Worm (Caenorhabditis elegans) whole organism, L1 larva: ENCODE measurements around the gene EGAP4.1.

Source experiments
- C04F5.9 ChIP-seq: sonication (generic microtip); optimal IDR thresholded peaks from 2 replicates; lab custom pipeline; 2016; ENCODE audit warnings: missing genetic modification characterization, missing compliant biosample characterization
- aly-2 ChIP-seq: fragments of 150-350 bp; optimal IDR thresholded peaks from 2 replicates; lab custom pipeline; 2014; ENCODE audit warnings: missing biosample characterization, missing genetic modification characterization
- blmp-1 ChIP-seq: fragments of 150-350 bp; optimal IDR thresholded peaks from 2 replicates; lab custom pipeline; 2014; ENCODE audit warnings: missing biosample characterization, missing genetic modification characterization
- ceh-82 ChIP-seq, 3 experiments: fragments of 150-350 bp in 1 of 3; sonication (generic microtip) in 2 of 3; optimal IDR thresholded peaks; 2 replicates each; lab custom pipeline; 2014 to 2017; ENCODE audit warnings: missing biosample characterization in 3 of 3, missing genetic modification characterization in 3 of 3
- efl-3 ChIP-seq: fragments of 200-800 bp; sonication (Bioruptor generic); optimal IDR thresholded peaks from 2 replicates; lab custom pipeline; 2018; ENCODE audit warnings: mild to moderate bottlenecking, missing genetic modification characterization, missing compliant biosample characterization
- egl-13 ChIP-seq: sonication (generic microtip); optimal IDR thresholded peaks from 2 replicates; lab custom pipeline; 2016; ENCODE audit warnings: missing genotype, missing genetic modification reagents, missing genetic modification characterization, missing compliant biosample characterization
- elt-2 ChIP-seq: sonication (generic microtip); optimal IDR thresholded peaks from 2 replicates; lab custom pipeline; 2016; ENCODE audit warnings: missing genetic modification characterization, mild to moderate bottlenecking, inconsistent platforms, missing compliant biosample characterization, missing genetic modification reagents
- fos-1 ChIP-seq: fragments of 150-350 bp; optimal IDR thresholded peaks from 2 replicates; lab custom pipeline; 2014; ENCODE audit warnings: missing biosample characterization, missing genetic modification characterization
- hpl-2 ChIP-seq: fragments of 150-350 bp; optimal IDR thresholded peaks from 2 replicates; lab custom pipeline; 2014; ENCODE audit warnings: missing biosample characterization, missing genetic modification reagents, missing genetic modification characterization
- lin-14 ChIP-seq: fragments of 200-800 bp; sonication (Bioruptor generic); optimal IDR thresholded peaks from 2 replicates; lab custom pipeline; 2018; ENCODE audit warnings: mild to moderate bottlenecking, missing genetic modification characterization, moderate library complexity, missing compliant biosample characterization
- lin-15B ChIP-seq: fragments of 150-350 bp; sonication (generic microtip); optimal IDR thresholded peaks from 3 replicates; lab custom pipeline; 2014; ENCODE audit warnings: missing biosample characterization, missing genetic modification characterization
- lir-3 ChIP-seq: sonication (generic microtip); optimal IDR thresholded peaks from 2 replicates; lab custom pipeline; 2016; ENCODE audit warnings: mild to moderate bottlenecking, missing genetic modification characterization, moderate library complexity, missing compliant biosample characterization; ENCODE audit not compliant: poor library complexity
- lsy-2 ChIP-seq, 2 experiments: fragments of 150-350 bp; optimal IDR thresholded peaks; 2 replicates each; lab custom pipeline; 2014; ENCODE audit warnings: missing biosample characterization in 2 of 2, missing genetic modification characterization in 2 of 2
- nhr-11 ChIP-seq: fragments of 150-350 bp; optimal IDR thresholded peaks from 2 replicates; lab custom pipeline; 2014; ENCODE audit warnings: missing biosample characterization, missing genetic modification characterization
- nhr-19 ChIP-seq: fragments of 200-800 bp; sonication (Bioruptor generic); conservative IDR thresholded peaks from 2 replicates; pipeline ENCODE4 v1.3.6; 2022; ENCODE audit warnings: missing genetic modification characterization, missing compliant biosample characterization
- nhr-28 ChIP-seq: fragments of 150-350 bp; optimal IDR thresholded peaks from 2 replicates; lab custom pipeline; 2014; ENCODE audit warnings: missing biosample characterization, missing genetic modification characterization
- nhr-71 ChIP-seq: sonication (generic microtip); optimal IDR thresholded peaks from 2 replicates; lab custom pipeline; 2016; ENCODE audit warnings: mild to moderate bottlenecking, missing genetic modification characterization, moderate library complexity, missing compliant biosample characterization
- nhr-85 ChIP-seq: sonication (generic microtip); peaks from one replicate; lab custom pipeline; 2016; ENCODE audit warnings: missing genetic modification characterization, inconsistent platforms, missing compliant biosample characterization
- skn-1 ChIP-seq: fragments of 150-350 bp; optimal IDR thresholded peaks from 2 replicates; lab custom pipeline; 2014; ENCODE audit warnings: missing biosample characterization, missing genetic modification characterization
- tbx-2 ChIP-seq: sonication (generic microtip); optimal IDR thresholded peaks from 2 replicates; lab custom pipeline; 2016; ENCODE audit warnings: missing genetic modification characterization, missing compliant biosample characterization
- tlp-1 ChIP-seq: fragments of 150-350 bp; optimal IDR thresholded peaks from 2 replicates; lab custom pipeline; 2014; ENCODE audit warnings: missing biosample characterization, missing genetic modification characterization
- unc-30 ChIP-seq: sonication (generic microtip); optimal IDR thresholded peaks from 2 replicates; lab custom pipeline; 2017; ENCODE audit warnings: missing biosample characterization, missing genetic modification characterization
- unc-86 ChIP-seq: sonication (generic microtip); optimal IDR thresholded peaks from 2 replicates; lab custom pipeline; 2016; ENCODE audit warnings: missing genetic modification characterization, missing compliant biosample characterization
- zag-1 ChIP-seq: fragments of 150-350 bp; optimal IDR thresholded peaks from 2 replicates; lab custom pipeline; 2014; ENCODE audit warnings: missing biosample characterization, missing genetic modification characterization

The EGAP4.1 gene

ce11 chrX:8677873-8678272 is 49.3 kb downstream of the EGAP4.1 start:
- TF ChIP-seq blmp-1 (tag; lab: Kevin White, UChicago) = peak; percentile 7
- TF ChIP-seq nhr-85 (tag; lab: Kevin White, UChicago) = peak; percentile 8
- TF ChIP-seq lin-15B (tag; lab: Kevin White, UChicago) = no peak
- peak; percentile 28 for TF ChIP-seq lin-14
- no peak for TF ChIP-seq unc-86

ce11 chrX:8677320-8677719 is 49.9 kb downstream of the EGAP4.1 start:
- no peak for TF ChIP-seq elt-2 (tag; lab: Kevin White, UChicago)
- TF ChIP-seq skn-1 (tag; lab: Kevin White, UChicago) = no peak
- TF ChIP-seq nhr-85 (tag; lab: Kevin White, UChicago) = no peak
- TF ChIP-seq efl-3 (GFP tag; lab: Kevin White, UChicago) = no peak
- TF ChIP-seq nhr-28 (tag; lab: Kevin White, UChicago) = no peak
- no peak for TF ChIP-seq nhr-19 (GFP tag; lab: Robert Waterston, UW)
- no peak for TF ChIP-seq egl-13 (tag; lab: Kevin White, UChicago)
- TF ChIP-seq ceh-82 (tag; optimal IDR thresholded peaks at IDR 0.05; lab: Kevin White, UChicago) = no peak
- no peak for TF ChIP-seq hpl-2 (GFP tag; lab: Kevin White, UChicago)
- no peak for TF ChIP-seq unc-30 (tag; lab: Kevin White, UChicago)
- no peak for TF ChIP-seq tlp-1
- no peak for TF ChIP-seq C04F5.9 (tag; lab: Kevin White, UChicago)
- no peak for TF ChIP-seq zag-1 (tag; lab: Kevin White, UChicago)
- no peak for TF ChIP-seq lsy-2 (tag; optimal IDR thresholded peaks at IDR 0.05; lab: Kevin White, UChicago)
- no peak for TF ChIP-seq lir-3 (tag; lab: Kevin White, UChicago)
- TF ChIP-seq nhr-71 = no peak
- TF ChIP-seq aly-2 (tag; lab: Kevin White, UChicago) = no peak
- no peak for TF ChIP-seq fos-1 (tag; lab: Kevin White, UChicago)
- TF ChIP-seq tbx-2 (tag; lab: Kevin White, UChicago) = no peak
- no peak for TF ChIP-seq nhr-11 (tag; lab: Kevin White, UChicago)
- TF ChIP-seq, all 84 proteins: peak for 0
